Fruit fly (Drosophila melanogaster): Measurements from ENCODE around the gene CG14441.

The CG14441 gene

dm6 chrX:6743192-6743591 is 43.9 kb downstream of the CG14441 start (continued):
- TF ChIP-seq Eip74EF (GFP tag; optimal IDR thresholded peaks at IDR 0.05) (no peak), twi (tag; optimal IDR thresholded peaks at IDR 0.05) (no peak), gem (tag; optimal IDR thresholded peaks at IDR 0.05) (peak; percentile 11), Abd-B (GFP tag; optimal IDR thresholded peaks at IDR 0.05) (no peak), zen (tag; optimal IDR thresholded peaks at IDR 0.05) (no peak), CG34376 (GFP tag; optimal IDR thresholded peaks at IDR 0.05) (no peak), ham (GFP tag; IDR thresholded peaks at IDR 0.05) (no peak), Bgb (GFP tag; IDR thresholded peaks at IDR 0.05; ENCODE audit: partially characterized antibody) (no peak), croc (GFP tag; conservative IDR thresholded peaks at IDR 0.05) (no peak), CG12071 (GFP tag; optimal IDR thresholded peaks at IDR 0.05) (no peak), Hr3 (GFP tag; optimal IDR thresholded peaks at IDR 0.05) (no peak), CG13775 (GFP tag; optimal IDR thresholded peaks at IDR 0.05) (no peak), shn (GFP tag; optimal IDR thresholded peaks at IDR 0.05) (no peak), Atf6 (GFP tag; IDR thresholded peaks at IDR 0.05) (0 out of 2 replicates have a peak, but pooled peaks have one; percentile 8), sens (GFP tag) (peak; percentile 49), run (tag; optimal IDR thresholded peaks at IDR 0.05) (no peak), Xrp1 (GFP tag; IDR thresholded peaks at IDR 0.05) (peak; percentile 7; the same call in 1 of the 2 replicates), Antp (GFP tag; optimal IDR thresholded peaks at IDR 0.05) (no peak), sisA (GFP tag; IDR thresholded peaks at IDR 0.05) (no peak), Hr39 (optimal IDR thresholded peaks at IDR 0.05) (no peak), sob (GFP tag; IDR thresholded peaks at IDR 0.05) (peak; percentile 6; the same call in 1 of the 2 replicates), ci (GFP tag; IDR thresholded peaks at IDR 0.05) (0 out of 3 replicates have a peak, but pooled peaks have one; percentile 30), CG4820 (GFP tag; optimal IDR thresholded peaks at IDR 0.05) (no peak), sqz (GFP tag; optimal IDR thresholded peaks at IDR 0.05) (no peak), Hey (tag; optimal IDR thresholded peaks at IDR 0.05) (no peak), Nf-YA (GFP tag; IDR thresholded peaks at IDR 0.05) (no peak), CG17568 (GFP tag; optimal IDR thresholded peaks at IDR 0.05) (no peak), tna (GFP tag; IDR thresholded peaks at IDR 0.05; ENCODE audit: partially characterized antibody) (no peak), CG11398 (GFP tag; optimal IDR thresholded peaks at IDR 0.05) (no peak), CG3838 (GFP tag; optimal IDR thresholded peaks at IDR 0.05) (no peak), Trl (optimal IDR thresholded peaks at IDR 0.05) (no peak), Trl (GFP tag; optimal IDR thresholded peaks at IDR 0.05) (no peak), trem (tag; optimal IDR thresholded peaks at IDR 0.05) (no peak), chinmo (GFP tag; IDR thresholded peaks at IDR 0.05; ENCODE audit: partially characterized antibody) (no peak), CG14441 (GFP tag; IDR thresholded peaks at IDR 0.05) (peak; percentile 55), CG4617 (GFP tag; optimal IDR thresholded peaks at IDR 0.05; ENCODE audit: borderline replicate concordance) (no peak), gcm2 (GFP tag; optimal IDR thresholded peaks at IDR 0.05) (no peak), CG17186 (GFP tag; optimal IDR thresholded peaks at IDR 0.05) (no peak), corto (GFP tag; optimal IDR thresholded peaks at IDR 0.05) (no peak), CG17361 (GFP tag; IDR thresholded peaks at IDR 0.05) (no peak), BEAF-32 (GFP tag; optimal IDR thresholded peaks at IDR 0.05) (no peak), jing (GFP tag; optimal IDR thresholded peaks at IDR 0.05) (no peak), sc (optimal IDR thresholded peaks at IDR 0.05) (no peak), sc (GFP tag; optimal IDR thresholded peaks at IDR 0.05) (no peak), TFAM (GFP tag; optimal IDR thresholded peaks at IDR 0.05) (no peak), CG13296 (GFP tag; optimal IDR thresholded peaks at IDR 0.05) (no peak), en (GFP tag; optimal IDR thresholded peaks at IDR 0.05) (no peak), CG2678 (tag; optimal IDR thresholded peaks at IDR 0.05) (no peak), crol (GFP tag; IDR thresholded peaks at IDR 0.05) (no peak), CG12219 (GFP tag; optimal IDR thresholded peaks at IDR 0.05) (no peak), sens-2 (GFP tag; IDR thresholded peaks at IDR 0.05) (no peak), CG7786 (GFP tag; optimal IDR thresholded peaks at IDR 0.05) (no peak), Fer2 (tag; optimal IDR thresholded peaks at IDR 0.05) (no peak)

All from whole organism, embryonic.